Fruit fly (Drosophila melanogaster) whole organism, prepupa: ENCODE measurements around the gene slmo.

Experiments used
- CG10631 ChIP-seq: fragments of 200-800 bp; sonication (Bioruptor generic); optimal IDR thresholded peaks from 2 replicates; lab custom pipeline; 2016; ENCODE audit warnings: missing biosample characterization, missing genetic modification characterization
- CG10669 ChIP-seq: fragments of 200-800 bp; sonication (Bioruptor generic); optimal IDR thresholded peaks from 3 replicates; lab custom pipeline; 2018; ENCODE audit warnings: missing biosample characterization, mild to moderate bottlenecking, missing genetic modification characterization, moderate library complexity
- CG11294 ChIP-seq: fragments of 200-800 bp; sonication (Bioruptor generic); IDR thresholded peaks from 2 replicates; pipeline ENCODE4 v1.3.6; 2022; ENCODE audit warnings: missing biosample characterization, missing genetic modification characterization
- CG11902 ChIP-seq: fragments of 200-800 bp; sonication (Bioruptor generic); optimal IDR thresholded peaks from 3 replicates; lab custom pipeline; 2016; ENCODE audit warnings: missing biosample characterization, missing genetic modification characterization
- CG16779 ChIP-seq: fragments of 200-800 bp; sonication (Bioruptor generic); optimal IDR thresholded peaks from 3 replicates; lab custom pipeline; 2017; ENCODE audit warnings: missing biosample characterization, mild to moderate bottlenecking, missing genetic modification characterization
- CG31627 ChIP-seq: fragments of 200-800 bp; sonication (Bioruptor generic); optimal IDR thresholded peaks from 3 replicates; lab custom pipeline; 2016; ENCODE audit warnings: missing biosample characterization, missing genetic modification characterization
- CG32006 ChIP-seq: fragments of 200-800 bp; sonication (Bioruptor generic); optimal IDR thresholded peaks from 3 replicates; lab custom pipeline; 2017; ENCODE audit warnings: missing biosample characterization, mild to moderate bottlenecking, missing genetic modification characterization
- CG34406 ChIP-seq: fragments of 200-800 bp; sonication (Bioruptor generic); optimal IDR thresholded peaks from 3 replicates; lab custom pipeline; 2016; ENCODE audit warnings: missing biosample characterization, missing genetic modification characterization
- CG4318 ChIP-seq: fragments of 200-800 bp; sonication (Bioruptor generic); optimal IDR thresholded peaks from 3 replicates; lab custom pipeline; 2017; ENCODE audit warnings: missing biosample characterization, mild to moderate bottlenecking, missing genetic modification characterization
- CG6276 ChIP-seq: fragments of 200-800 bp; sonication (Bioruptor generic); optimal IDR thresholded peaks from 2 replicates; lab custom pipeline; 2017; ENCODE audit warnings: missing biosample characterization, mild to moderate bottlenecking, missing genetic modification characterization
- CG6792 ChIP-seq: fragments of 200-800 bp; sonication (Bioruptor generic); optimal IDR thresholded peaks from 3 replicates; lab custom pipeline; 2016; ENCODE audit warnings: missing biosample characterization, missing genetic modification characterization
- CG6808 ChIP-seq: fragments of 200-800 bp; sonication (Bioruptor generic); optimal IDR thresholded peaks from 3 replicates; lab custom pipeline; 2017; ENCODE audit warnings: missing biosample characterization, missing genetic modification characterization, mild to moderate bottlenecking, moderate library complexity, missing genetic modification reagents
- CG6854 ChIP-seq: fragments of 200-800 bp; sonication (Bioruptor generic); optimal IDR thresholded peaks from 2 replicates; lab custom pipeline; 2017; ENCODE audit warnings: missing biosample characterization, mild to moderate bottlenecking, missing genetic modification characterization
- CG8119 ChIP-seq: fragments of 200-800 bp; sonication (Bioruptor generic); IDR thresholded peaks from 3 replicates; pipeline ENCODE4 v1.3.6; 2022; ENCODE audit warnings: missing biosample characterization, missing genetic modification characterization
- CG8632 ChIP-seq: fragments of 200-800 bp; sonication (Bioruptor generic); optimal IDR thresholded peaks from 3 replicates; lab custom pipeline; 2016; ENCODE audit warnings: missing biosample characterization, missing genetic modification characterization
- Eip75B ChIP-seq: fragments of 200-800 bp; sonication (Bioruptor generic); optimal IDR thresholded peaks from 3 replicates; lab custom pipeline; 2016; ENCODE audit warnings: missing biosample characterization, missing genetic modification characterization
- Eip78C ChIP-seq: fragments of 200-800 bp; sonication (Bioruptor generic); peaks from one replicate; lab custom pipeline; 2016; ENCODE audit warnings: missing biosample characterization, missing genetic modification characterization
- Eip93F ChIP-seq: fragments of 200-800 bp; sonication (Bioruptor generic); optimal IDR thresholded peaks from 2 replicates; lab custom pipeline; 2016; ENCODE audit warnings: missing biosample characterization, mild to moderate bottlenecking, missing genetic modification characterization
- Ets21C ChIP-seq: fragments of 200-800 bp; sonication (Bioruptor generic); optimal IDR thresholded peaks from 3 replicates; lab custom pipeline; 2016; ENCODE audit warnings: missing biosample characterization, missing genetic modification characterization
- Ets96B ChIP-seq: fragments of 200-800 bp; optimal IDR thresholded peaks from 2 replicates; lab custom pipeline; 2019; ENCODE audit warnings: missing biosample characterization, mild to moderate bottlenecking, missing genetic modification characterization, moderate library complexity
- Gug ChIP-seq: fragments of 200-800 bp; sonication (Bioruptor generic); IDR thresholded peaks from 2 replicates; pipeline ENCODE4 v1.3.6; 2022; ENCODE audit warnings: missing biosample characterization, missing genetic modification characterization
- Hr38 ChIP-seq: sonication (Bioruptor generic); optimal IDR thresholded peaks from 2 replicates; lab custom pipeline; 2016; ENCODE audit warnings: missing biosample characterization, missing genetic modification characterization
- Hr39 ChIP-seq: fragments of 200-800 bp; sonication (Bioruptor generic); optimal IDR thresholded peaks from 2 replicates; lab custom pipeline; 2016; ENCODE audit warnings: missing biosample characterization, missing genetic modification characterization
- Hr4 ChIP-seq: fragments of 200-800 bp; sonication (Bioruptor generic); optimal IDR thresholded peaks from 3 replicates; lab custom pipeline; 2016; ENCODE audit warnings: missing biosample characterization, missing genetic modification characterization
- Lpt ChIP-seq: fragments of 200-800 bp; sonication (Bioruptor generic); optimal IDR thresholded peaks from 3 replicates; lab custom pipeline; 2016; ENCODE audit warnings: missing biosample characterization, missing genetic modification characterization
- Met ChIP-seq: fragments of 200-800 bp; sonication (Bioruptor generic); optimal IDR thresholded peaks from 3 replicates; lab custom pipeline; 2016; ENCODE audit warnings: missing biosample characterization, missing genetic modification characterization
- OdsH ChIP-seq: fragments of 200-800 bp; sonication (Bioruptor generic); optimal IDR thresholded peaks from 3 replicates; lab custom pipeline; 2016; ENCODE audit warnings: missing biosample characterization, missing genetic modification characterization
- Sox14 ChIP-seq: fragments of 200-800 bp; sonication (Bioruptor generic); optimal IDR thresholded peaks from 3 replicates; lab custom pipeline; 2016; ENCODE audit warnings: missing biosample characterization, missing genetic modification characterization
- Sox15 ChIP-seq: fragments of 200-800 bp; sonication (Bioruptor generic); optimal IDR thresholded peaks from 3 replicates; lab custom pipeline; 2016; ENCODE audit warnings: missing biosample characterization, missing genetic modification characterization
- achi ChIP-seq: fragments of 200-800 bp; sonication (Bioruptor generic); optimal IDR thresholded peaks from 3 replicates; lab custom pipeline; 2016; ENCODE audit warnings: missing biosample characterization, missing genetic modification characterization
- cyc ChIP-seq: fragments of 200-800 bp; sonication (Bioruptor generic); optimal IDR thresholded peaks from 3 replicates; lab custom pipeline; 2016; ENCODE audit warnings: missing biosample characterization, missing genetic modification characterization
- dac ChIP-seq: fragments of 200-800 bp; sonication (Bioruptor generic); optimal IDR thresholded peaks from 2 replicates; lab custom pipeline; 2017; ENCODE audit warnings: missing biosample characterization, mild to moderate bottlenecking, missing genetic modification characterization
- dsx ChIP-seq: fragments of 200-800 bp; optimal IDR thresholded peaks from 3 replicates; lab custom pipeline; 2019; ENCODE audit warnings: missing biosample characterization, mild to moderate bottlenecking, missing genetic modification characterization, moderate library complexity; ENCODE audit not compliant: poor library complexity, severe bottlenecking
- eg ChIP-seq: fragments of 200-800 bp; sonication (Bioruptor generic); IDR thresholded peaks from 3 replicates; pipeline ENCODE4 v1.3.6; 2022; ENCODE audit warnings: missing biosample characterization, missing genetic modification characterization
- esn ChIP-seq: fragments of 200-800 bp; sonication (Bioruptor generic); optimal IDR thresholded peaks from 2 replicates; lab custom pipeline; 2016; ENCODE audit warnings: missing biosample characterization, mild to moderate bottlenecking, missing genetic modification characterization, moderate library complexity
- fd59A ChIP-seq: fragments of 200-800 bp; sonication (Bioruptor generic); optimal IDR thresholded peaks from 2 replicates; lab custom pipeline; 2017; ENCODE audit warnings: missing biosample characterization, mild to moderate bottlenecking, missing genetic modification characterization, missing genetic modification reagents
- fd85E ChIP-seq: fragments of 200-800 bp; sonication (Bioruptor generic); optimal IDR thresholded peaks from 3 replicates; lab custom pipeline; 2016; ENCODE audit warnings: missing biosample characterization, missing genetic modification characterization
- lz ChIP-seq: fragments of 200-800 bp; sonication (Bioruptor generic); optimal IDR thresholded peaks from 3 replicates; lab custom pipeline; 2016; ENCODE audit warnings: missing biosample characterization, missing genetic modification characterization
- net ChIP-seq: fragments of 200-800 bp; sonication (Bioruptor generic); optimal IDR thresholded peaks from 3 replicates; lab custom pipeline; 2016; ENCODE audit warnings: missing biosample characterization, missing genetic modification characterization
- salr ChIP-seq, 2 experiments: fragments of 200-800 bp; sonication (Bioruptor generic); optimal IDR thresholded peaks; 3 replicates each; lab custom pipeline; 2016 to 2018; ENCODE audit warnings: missing biosample characterization in 2 of 2, missing genetic modification characterization in 2 of 2, mild to moderate bottlenecking in 1 of 2
- spab ChIP-seq: fragments of 200-800 bp; sonication (Bioruptor generic); optimal IDR thresholded peaks from 2 replicates; lab custom pipeline; 2017; ENCODE audit warnings: missing biosample characterization, mild to moderate bottlenecking, missing genetic modification characterization, missing genetic modification reagents
- ss ChIP-seq, 2 experiments: fragments of 200-800 bp; sonication (Bioruptor generic); optimal IDR thresholded peaks; 2 replicates in 1 of 2; 3 replicates in 1 of 2; lab custom pipeline; 2017 to 2018; ENCODE audit warnings: mild to moderate bottlenecking in 2 of 2, missing biosample characterization in 2 of 2, missing genetic modification characterization in 2 of 2, moderate library complexity in 1 of 2
- svp ChIP-seq: fragments of 200-800 bp; sonication (Bioruptor generic); peaks from one replicate; lab custom pipeline; 2016; ENCODE audit warnings: missing biosample characterization, missing genetic modification characterization
- topi ChIP-seq: fragments of 200-800 bp; sonication (Bioruptor generic); optimal IDR thresholded peaks from 3 replicates; lab custom pipeline; 2016; ENCODE audit warnings: missing biosample characterization, missing genetic modification characterization

The slmo gene

DNA sequence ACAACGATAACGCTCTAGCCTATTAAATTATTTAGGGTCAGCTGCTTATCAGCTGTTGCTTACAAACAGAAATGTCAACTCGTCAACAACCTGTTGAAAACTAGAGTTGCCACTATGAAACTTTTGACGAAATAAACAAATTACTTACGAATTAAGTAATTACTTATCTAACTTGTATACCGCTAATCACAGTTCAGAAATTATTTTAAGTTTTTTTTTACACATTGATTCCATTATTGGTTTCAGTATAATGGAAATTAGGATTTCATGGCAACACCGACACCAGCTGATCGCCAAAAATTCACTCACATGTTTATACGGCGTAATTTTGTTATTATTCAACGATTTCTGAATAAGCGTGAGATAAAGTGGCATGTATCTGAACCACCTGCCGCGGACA, 10.7 kb downstream of the slmo start, which contains the start of the genes CG9117 and CG31643 (continued):
- TF ChIP-seq ss (GFP tag; optimal IDR thresholded peaks at IDR 0.05; lab: Kevin White, UChicago), result no peak
- no peak for TF ChIP-seq Ets21C
- TF ChIP-seq Met (GFP tag; lab: Kevin White, UChicago), result no peak
- no peak for TF ChIP-seq dac (GFP tag; lab: Kevin White, UChicago)
- no peak for TF ChIP-seq Hr4 (GFP tag; lab: Kevin White, UChicago)
- no peak for TF ChIP-seq Ets96B (tag; lab: Kevin White, UChicago)
- peak; percentile 72 for TF ChIP-seq Sox14 (GFP tag; lab: Kevin White, UChicago)
- TF ChIP-seq Sox15 (GFP tag; lab: Kevin White, UChicago), result peak; percentile 26
- TF ChIP-seq CG10631, result no peak
- no peak for TF ChIP-seq CG11902 (GFP tag; lab: Kevin White, UChicago)
- no peak for TF ChIP-seq Eip75B (GFP tag; lab: Kevin White, UChicago)

DNA sequence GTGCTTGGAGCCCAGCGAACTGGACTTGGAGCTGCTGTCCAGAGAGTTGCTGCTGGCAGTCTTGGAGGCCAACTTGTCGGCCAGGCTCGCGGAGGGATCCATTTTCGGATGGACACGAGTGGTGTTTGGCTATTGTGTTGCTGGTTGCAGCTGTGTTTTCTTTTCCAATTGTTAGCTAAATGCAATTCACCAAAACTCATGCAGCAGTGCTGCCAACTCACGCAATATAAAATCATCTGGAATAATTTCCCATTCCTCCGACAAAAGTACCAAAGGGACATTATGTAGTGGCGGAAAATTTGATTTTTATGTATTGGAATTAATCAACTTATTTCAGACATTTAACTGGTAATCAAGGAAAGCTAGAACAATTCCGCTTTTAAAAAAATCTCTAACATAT, 11.8 kb downstream of the slmo start, which contains the start of gene mtm:
TSS of gene mtm (minus strand) at position 306 of the 400 bp plus-strand sequence.
- TF ChIP-seq Hr39 (no peak), CG6808 (GFP tag; lab: Kevin White, UChicago) (peak; percentile 66), Eip78C (GFP tag; lab: Kevin White, UChicago) (peak; percentile 69)

DNA sequence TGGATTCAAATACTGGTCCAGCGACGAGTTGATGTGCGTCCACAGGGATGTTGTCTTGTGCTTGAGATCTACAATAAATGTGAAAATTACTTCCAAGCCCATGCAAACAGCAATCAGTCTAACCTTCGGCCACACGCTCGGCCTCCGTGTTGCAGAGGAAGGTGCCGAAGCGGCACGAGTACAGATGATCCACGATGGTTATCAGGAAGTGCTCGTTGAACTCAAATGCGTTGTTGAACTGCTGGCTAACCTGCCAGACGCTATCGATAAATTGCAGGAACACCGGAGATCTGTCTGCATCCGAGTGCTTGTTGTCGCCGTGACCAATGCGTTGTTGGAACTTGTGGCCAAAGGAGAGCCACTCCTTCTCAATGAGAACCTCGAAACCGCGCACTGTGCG, 13.4 kb downstream of the slmo start:
- TF ChIP-seq Eip75B (GFP tag; lab: Kevin White, UChicago) (no peak), Ets21C (no peak), Met (GFP tag; lab: Kevin White, UChicago) (no peak), svp (peak; percentile 91), eg (GFP tag; lab: Robert Waterston, UW) (no peak)

DNA sequence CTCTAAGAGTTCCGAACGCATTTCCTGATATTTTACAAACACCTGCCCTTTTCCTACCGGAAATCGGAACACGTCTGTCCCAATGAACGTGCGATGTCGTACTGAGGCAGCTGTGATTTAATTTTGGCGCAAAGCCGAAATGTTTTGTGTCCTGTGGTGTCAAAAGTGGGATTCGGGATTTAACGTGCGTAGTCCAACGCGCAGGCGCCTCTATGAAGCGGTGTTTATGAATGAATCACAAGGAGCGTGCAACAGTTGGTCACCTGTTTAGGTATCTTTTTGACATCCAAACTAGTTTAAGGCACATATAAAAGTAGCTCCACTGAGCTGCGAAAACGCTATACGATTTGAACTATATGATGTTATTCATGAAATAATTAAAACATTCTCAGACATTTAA, 14.2 kb downstream of the slmo start, which contains the start of gene CG9109:
TSS of gene CG9109 (minus strand) at position 80 of the 400 bp plus-strand sequence.
- TF ChIP-seq cyc (GFP tag; lab: Kevin White, UChicago) (no peak), Sox14 (GFP tag; lab: Kevin White, UChicago) (no peak), esn (no peak), CG8119 (GFP tag; lab: Robert Waterston, UW) (no peak), CG6276 (GFP tag; lab: Kevin White, UChicago) (no peak), Sox15 (GFP tag; lab: Kevin White, UChicago) (no peak), CG8632 (GFP tag; lab: Kevin White, UChicago) (no peak)

DNA sequence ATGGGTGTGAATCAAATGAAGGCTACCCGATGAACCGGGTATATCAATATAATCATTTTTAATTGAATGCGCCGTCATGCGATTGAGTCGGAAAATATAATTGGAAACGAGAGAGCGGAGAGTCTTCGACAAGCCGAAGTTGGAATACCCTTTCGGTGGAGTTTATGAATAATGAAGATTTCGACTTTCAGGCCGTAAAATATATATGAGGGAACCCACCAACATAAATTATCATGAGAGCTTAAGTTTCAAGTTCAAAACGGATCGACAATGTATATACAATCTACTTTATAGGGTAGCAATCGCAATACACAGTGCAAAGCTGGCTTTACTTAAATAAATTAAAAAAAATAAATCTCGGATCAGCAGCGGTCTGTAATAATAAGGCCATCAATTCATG, 16.7 kb downstream of the slmo start:
- TF ChIP-seq CG11294 (GFP tag; lab: Robert Waterston, UW), result 0 out of 2 replicates have a peak, but pooled peaks have one; percentile 7
- TF ChIP-seq Gug, result peak; percentile 13; the same call in 1 of the 2 replicates
- peak; percentile 59; the same call in 2 of the 3 replicates for TF ChIP-seq eg (GFP tag; lab: Robert Waterston, UW)
- no peak for TF ChIP-seq fd85E (GFP tag; lab: Kevin White, UChicago)
- peak; percentile 41 for TF ChIP-seq net (GFP tag; lab: Kevin White, UChicago)
- TF ChIP-seq OdsH (GFP tag; lab: Kevin White, UChicago), result no peak
- TF ChIP-seq fd59A (GFP tag; lab: Kevin White, UChicago), result peak; percentile 10
- TF ChIP-seq Eip75B (GFP tag; lab: Kevin White, UChicago), result peak; percentile 48
- TF ChIP-seq Ets21C, result no peak
- no peak for TF ChIP-seq CG6854 (GFP tag; lab: Kevin White, UChicago)
- TF ChIP-seq CG8119 (GFP tag; lab: Robert Waterston, UW), result peak; percentile 56
- peak; percentile 49 for TF ChIP-seq spab
- TF ChIP-seq CG4318 (GFP tag; lab: Kevin White, UChicago), result no peak
- TF ChIP-seq Hr38, result no peak
- no peak for TF ChIP-seq CG10669
- TF ChIP-seq CG32006 (GFP tag; lab: Kevin White, UChicago), result peak; percentile 49
- TF ChIP-seq CG6792 (GFP tag; lab: Kevin White, UChicago), result peak; percentile 23
- TF ChIP-seq CG31627, result peak; percentile 44
- TF ChIP-seq CG34406 (GFP tag; lab: Kevin White, UChicago), result peak; percentile 19
- TF ChIP-seq CG16779 (tag; lab: Kevin White, UChicago), result no peak
- TF ChIP-seq Lpt (GFP tag; lab: Kevin White, UChicago), result no peak
- peak; percentile 35 for TF ChIP-seq topi (GFP tag; lab: Kevin White, UChicago)
- TF ChIP-seq lz (GFP tag; lab: Kevin White, UChicago), result peak; percentile 40
- no peak for TF ChIP-seq salr (GFP tag; optimal IDR thresholded peaks at IDR 0.05; lab: Kevin White, UChicago)
- peak; percentile 86 for TF ChIP-seq Eip78C (GFP tag; lab: Kevin White, UChicago)
- peak; percentile 27 for TF ChIP-seq achi (GFP tag; lab: Kevin White, UChicago)
- no peak for TF ChIP-seq dsx
- TF ChIP-seq Eip93F, result no peak
